Worm (Caenorhabditis elegans) whole organism, L1 larva: ENCODE data around the gene ZK1240.9.

Experiments used
- ceh-82 ChIP-seq, 3 experiments: fragments of 150-350 bp in 1 of 3; sonication (generic microtip) in 2 of 3; optimal IDR thresholded peaks; 2 replicates each; lab custom pipeline; 2014 to 2017; ENCODE audit warnings: missing biosample characterization in 3 of 3, missing genetic modification characterization in 3 of 3
- elt-2 ChIP-seq: sonication (generic microtip); optimal IDR thresholded peaks from 2 replicates; lab custom pipeline; 2016; ENCODE audit warnings: missing genetic modification characterization, mild to moderate bottlenecking, inconsistent platforms, missing compliant biosample characterization, missing genetic modification reagents
- lir-3 ChIP-seq: sonication (generic microtip); optimal IDR thresholded peaks from 2 replicates; lab custom pipeline; 2016; ENCODE audit warnings: mild to moderate bottlenecking, missing genetic modification characterization, moderate library complexity, missing compliant biosample characterization; ENCODE audit not compliant: poor library complexity
- mab-9 ChIP-seq: fragments of 200-800 bp; sonication (Bioruptor generic); IDR thresholded peaks from 2 replicates; pipeline ENCODE4 v1.3.6; 2022; ENCODE audit warnings: missing genetic modification reagents, missing genetic modification characterization, missing compliant biosample characterization
- mep-1 ChIP-seq: fragments of 150-350 bp; optimal IDR thresholded peaks from 2 replicates; lab custom pipeline; 2014; ENCODE audit warnings: missing biosample characterization, missing genetic modification characterization
- nhr-77 ChIP-seq: fragments of 150-350 bp; optimal IDR thresholded peaks from 2 replicates; lab custom pipeline; 2014; ENCODE audit warnings: missing biosample characterization, missing genetic modification characterization
- unc-130 ChIP-seq: fragments of 150-350 bp; optimal IDR thresholded peaks from 2 replicates; lab custom pipeline; 2017; ENCODE audit warnings: missing biosample characterization, missing genetic modification characterization, inconsistent platforms
- unc-30 ChIP-seq: sonication (generic microtip); optimal IDR thresholded peaks from 2 replicates; lab custom pipeline; 2017; ENCODE audit warnings: missing biosample characterization, missing genetic modification characterization

DNA sequence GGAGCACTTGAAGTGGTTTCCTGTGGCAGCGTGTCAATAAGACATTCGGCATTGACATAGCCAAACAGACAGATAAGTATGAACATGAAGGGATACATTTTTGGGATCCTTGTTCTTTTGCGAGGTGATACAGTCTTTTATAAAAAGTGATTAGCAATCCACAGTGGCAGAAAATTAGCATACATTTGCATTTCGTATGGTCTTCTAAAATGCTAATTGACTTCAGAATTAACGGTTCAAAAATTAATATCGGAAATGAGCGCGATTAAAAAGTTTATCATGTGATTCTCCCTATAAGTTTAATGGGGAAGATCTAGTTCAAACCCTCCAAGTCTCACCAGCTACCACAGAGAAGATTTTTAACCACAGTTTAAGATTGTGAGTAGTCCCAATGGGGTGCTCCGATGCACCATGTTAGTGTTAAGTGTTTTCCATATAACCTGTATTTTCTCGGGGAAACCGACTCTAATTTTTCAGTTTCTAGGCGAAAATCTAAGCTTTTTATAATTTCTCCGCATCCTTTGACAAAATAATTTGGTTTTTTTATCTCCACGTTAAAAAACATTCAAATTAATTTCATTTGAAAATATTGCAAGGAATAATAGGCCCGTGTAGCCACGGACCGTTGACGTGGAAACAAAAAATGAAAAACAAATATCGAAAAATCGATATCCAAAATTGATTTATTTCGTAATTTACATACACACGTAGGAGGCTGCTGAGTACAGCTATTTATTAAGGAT is 48.8 kb downstream of the ZK1240.9 start, which contains the start of the genes F43C11.12 and F16G10.5:
- TF ChIP-seq nhr-77 (no peak), ceh-82 (tag; optimal IDR thresholded peaks at IDR 0.05; lab: Kevin White, UChicago) (no peak), lir-3 (tag; lab: Kevin White, UChicago) (no peak), unc-30 (tag; lab: Kevin White, UChicago) (no peak), unc-130 (tag; lab: Kevin White, UChicago) (no peak), elt-2 (tag; lab: Kevin White, UChicago) (no peak), mep-1 (tag; lab: Kevin White, UChicago) (no peak), mab-9 (GFP tag; lab: Robert Waterston, UW) (no peak)
